Worm (Caenorhabditis elegans) whole organism, midembryonic: ENCODE results near the gene col-151.

Source experiments
- T22C8.4 ChIP-seq: fragments of 200-800 bp; sonication (Bioruptor generic); IDR thresholded peaks from 2 replicates; pipeline ENCODE4 v1.3.6; 2022; ENCODE audit warnings: missing genetic modification characterization, missing compliant biosample characterization
- ref-1 ChIP-seq: fragments of 200-800 bp; sonication (Bioruptor generic); conservative IDR thresholded peaks from 2 replicates; pipeline ENCODE4 v1.3.6; 2022; ENCODE audit warnings: missing genetic modification reagents, missing genetic modification characterization, missing compliant biosample characterization

DNA sequence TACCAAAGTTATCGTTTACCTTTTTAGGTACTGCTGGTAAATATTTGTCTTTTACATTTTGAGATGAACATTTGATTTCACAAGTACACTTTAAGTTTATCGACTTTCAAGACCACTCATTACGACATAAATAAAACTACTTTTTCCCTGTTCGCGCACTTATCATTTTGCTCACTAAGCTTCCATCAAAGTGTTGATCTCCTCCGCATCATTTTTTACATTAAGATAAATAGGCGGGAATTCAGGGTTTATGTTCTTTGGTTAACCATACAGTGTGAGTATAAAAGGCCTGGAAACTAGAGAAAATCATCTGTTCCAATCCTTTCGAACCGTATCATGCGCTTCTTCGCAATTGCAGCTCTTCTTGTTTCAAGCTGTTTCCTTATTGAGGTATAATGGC lies 12.9 kb downstream of the col-151 start, which contains the start of gene pqn-2:
- TF ChIP-seq T22C8.4 (no peak), ref-1 (GFP tag; lab: Robert Waterston, UW) (no peak)
